Fruit fly (Drosophila melanogaster) Kc167 (cell line): ENCODE data around the gene Muc68D.

ENCODE experiments used
- Myc ChIP-seq: fragments of >200 bp; optimal IDR thresholded peaks from 2 replicates; lab custom pipeline; 2017; ENCODE audit warnings: missing external identifiers
- Sin3A ChIP-seq: fragments of >200 bp; optimal IDR thresholded peaks from 2 replicates; lab custom pipeline; 2018; ENCODE audit warnings: missing external identifiers
- h ChIP-seq: fragments of >200 bp; optimal IDR thresholded peaks from 3 replicates; lab custom pipeline; 2018; ENCODE audit warnings: missing external identifiers
- insv ChIP-seq: fragments of >200 bp; optimal IDR thresholded peaks from 3 replicates; lab custom pipeline; 2018; ENCODE audit warnings: missing external identifiers
- psq ChIP-seq: fragments of >200 bp; optimal IDR thresholded peaks from 2 replicates; lab custom pipeline; 2017; ENCODE audit warnings: missing external identifiers
- ttk ChIP-seq: sonication (Bioruptor generic); optimal IDR thresholded peaks from 2 replicates; lab custom pipeline; 2017; ENCODE audit warnings: missing external identifiers

DNA sequence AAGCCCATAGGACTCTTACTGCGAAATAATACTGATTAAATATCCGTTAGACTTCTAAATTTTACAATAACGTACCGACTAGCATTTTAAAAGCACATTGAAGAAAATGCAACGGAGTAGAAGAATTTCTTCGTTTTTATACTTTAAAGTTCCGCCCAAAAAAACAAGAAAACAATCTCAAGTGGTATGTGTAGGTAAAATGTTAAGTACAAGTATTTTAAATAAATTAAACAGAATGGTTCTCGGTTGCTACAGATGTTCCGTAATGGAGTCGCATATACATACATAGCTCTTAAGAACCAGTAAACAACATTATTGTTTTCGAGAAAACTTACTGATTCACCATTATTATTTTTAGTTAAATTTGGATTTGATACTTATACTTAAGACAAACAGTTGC is at the start of gene Muc68D:
- TF ChIP-seq psq (lab: Kevin White, UChicago) (no peak), insv (lab: Kevin White, UChicago) (no peak), Sin3A (lab: Kevin White, UChicago) (no peak), ttk (no peak), h (lab: Kevin White, UChicago) (no peak), Myc (no peak)
